Worm (Caenorhabditis elegans) whole organism, L1 larva: ENCODE data around the gene pud-3.

Experiments used
- C16A3.4 ChIP-seq: fragments of 150-350 bp; optimal IDR thresholded peaks from 2 replicates; lab custom pipeline; 2014; ENCODE audit warnings: missing biosample characterization, missing genetic modification characterization
- F16B12.6 ChIP-seq: fragments of 150-350 bp; optimal IDR thresholded peaks from 2 replicates; lab custom pipeline; 2014; ENCODE audit warnings: missing biosample characterization, missing genetic modification characterization
- Y116A8C.19 ChIP-seq: sonication (generic microtip); optimal IDR thresholded peaks from 2 replicates; lab custom pipeline; 2016; ENCODE audit warnings: missing compliant biosample characterization, missing genetic modification characterization, borderline replicate concordance
- alr-1 ChIP-seq: fragments of 200-800 bp; sonication (Bioruptor generic); optimal IDR thresholded peaks from 2 replicates; lab custom pipeline; 2018; ENCODE audit warnings: borderline replicate concordance, mild to moderate bottlenecking, missing genetic modification characterization, missing compliant biosample characterization
- ceh-63 ChIP-seq: fragments of 200-800 bp; sonication (Bioruptor generic); optimal IDR thresholded peaks from 2 replicates; lab custom pipeline; 2018; ENCODE audit warnings: mild to moderate bottlenecking, missing genetic modification characterization, missing compliant biosample characterization
- ceh-8 ChIP-seq: fragments of 200-800 bp; sonication (Bioruptor generic); optimal IDR thresholded peaks from 2 replicates; lab custom pipeline; 2018; ENCODE audit warnings: mild to moderate bottlenecking, missing genetic modification characterization, moderate library complexity, missing compliant biosample characterization
- ceh-82 ChIP-seq, 3 experiments: fragments of 150-350 bp in 1 of 3; sonication (generic microtip) in 2 of 3; optimal IDR thresholded peaks; 2 replicates each; lab custom pipeline; 2014 to 2017; ENCODE audit warnings: missing biosample characterization in 3 of 3, missing genetic modification characterization in 3 of 3
- ceh-90 ChIP-seq: sonication (generic microtip); optimal IDR thresholded peaks from 2 replicates; lab custom pipeline; 2016; ENCODE audit warnings: missing genetic modification characterization, missing compliant biosample characterization
- efl-1 ChIP-seq, 4 experiments: fragments of 150-350 bp; optimal IDR thresholded peaks in 3 of 4; peaks in 1 of 4; 1 replicate in 1 of 4; 2 replicates in 3 of 4; lab custom pipeline; 2014; ENCODE audit warnings: missing biosample characterization in 2 of 4, missing genetic modification characterization in 2 of 4, missing genetic modification reagents in 2 of 4
- efl-3 ChIP-seq: fragments of 200-800 bp; sonication (Bioruptor generic); optimal IDR thresholded peaks from 2 replicates; lab custom pipeline; 2018; ENCODE audit warnings: mild to moderate bottlenecking, missing genetic modification characterization, missing compliant biosample characterization
- egl-13 ChIP-seq: sonication (generic microtip); optimal IDR thresholded peaks from 2 replicates; lab custom pipeline; 2016; ENCODE audit warnings: missing genotype, missing genetic modification reagents, missing genetic modification characterization, missing compliant biosample characterization
- egl-27 ChIP-seq, 2 experiments: fragments of 150-350 bp in 1 of 2; sonication (generic microtip); optimal IDR thresholded peaks; 3 replicates each; lab custom pipeline; 2017 to 2018; ENCODE audit warnings: missing biosample characterization in 2 of 2, missing genetic modification characterization in 2 of 2, missing genetic modification reagents in 2 of 2
- elt-2 ChIP-seq: sonication (generic microtip); optimal IDR thresholded peaks from 2 replicates; lab custom pipeline; 2016; ENCODE audit warnings: missing genetic modification characterization, mild to moderate bottlenecking, inconsistent platforms, missing compliant biosample characterization, missing genetic modification reagents
- ets-5 ChIP-seq: fragments of 200-800 bp; sonication (Bioruptor generic); IDR thresholded peaks from 2 replicates; pipeline ENCODE4 v1.3.6; 2022; ENCODE audit warnings: missing genetic modification characterization, missing compliant biosample characterization
- fkh-10 ChIP-seq: sonication (generic microtip); optimal IDR thresholded peaks from 2 replicates; lab custom pipeline; 2017; ENCODE audit warnings: missing biosample characterization, missing genetic modification reagents, missing genetic modification characterization
- fos-1 ChIP-seq: fragments of 150-350 bp; optimal IDR thresholded peaks from 2 replicates; lab custom pipeline; 2014; ENCODE audit warnings: missing biosample characterization, missing genetic modification characterization
- grh-1 ChIP-seq: fragments of 200-800 bp; sonication (Bioruptor generic); IDR thresholded peaks from 2 replicates; pipeline ENCODE4 v1.3.6; 2022; ENCODE audit warnings: missing genetic modification reagents, missing genetic modification characterization, missing compliant biosample characterization
- hlh-17 ChIP-seq: fragments of 200-800 bp; sonication (Bioruptor generic); optimal IDR thresholded peaks from 2 replicates; lab custom pipeline; 2018; ENCODE audit warnings: missing genetic modification characterization, mild to moderate bottlenecking, missing compliant biosample characterization, moderate library complexity, borderline replicate concordance
- hlh-4 ChIP-seq: sonication (generic microtip); optimal IDR thresholded peaks from 2 replicates; lab custom pipeline; 2016; ENCODE audit warnings: mild to moderate bottlenecking, missing genetic modification characterization, missing compliant biosample characterization
- hpl-2 ChIP-seq: fragments of 150-350 bp; optimal IDR thresholded peaks from 2 replicates; lab custom pipeline; 2014; ENCODE audit warnings: missing biosample characterization, missing genetic modification reagents, missing genetic modification characterization
- irx-1 ChIP-seq: sonication (generic microtip); optimal IDR thresholded peaks from 2 replicates; lab custom pipeline; 2016; ENCODE audit warnings: missing genetic modification characterization, missing compliant biosample characterization
- isw-1 ChIP-seq: fragments of 200-800 bp; sonication (Bioruptor generic); IDR thresholded peaks from 2 replicates; pipeline ENCODE4 v1.3.6; 2022; ENCODE audit warnings: missing genetic modification characterization, missing compliant biosample characterization
- lin-13 ChIP-seq: fragments of 150-350 bp; optimal IDR thresholded peaks from 2 replicates; lab custom pipeline; 2014; ENCODE audit warnings: missing biosample characterization, missing genetic modification reagents, missing genetic modification characterization
- lin-14 ChIP-seq: fragments of 200-800 bp; sonication (Bioruptor generic); optimal IDR thresholded peaks from 2 replicates; lab custom pipeline; 2018; ENCODE audit warnings: mild to moderate bottlenecking, missing genetic modification characterization, moderate library complexity, missing compliant biosample characterization
- lin-15B ChIP-seq: fragments of 150-350 bp; sonication (generic microtip); optimal IDR thresholded peaks from 3 replicates; lab custom pipeline; 2014; ENCODE audit warnings: missing biosample characterization, missing genetic modification characterization
- lin-35 ChIP-seq, 2 experiments: fragments of 150-350 bp; optimal IDR thresholded peaks; 2 replicates each; lab custom pipeline; 2014; ENCODE audit warnings: missing biosample characterization in 2 of 2, missing genetic modification characterization in 2 of 2, missing genetic modification reagents in 2 of 2
- lin-39 ChIP-seq: fragments of 150-350 bp; optimal IDR thresholded peaks from 2 replicates; lab custom pipeline; 2014; ENCODE audit warnings: missing biosample characterization, missing genetic modification reagents, missing genetic modification characterization
- lir-3 ChIP-seq: sonication (generic microtip); optimal IDR thresholded peaks from 2 replicates; lab custom pipeline; 2016; ENCODE audit warnings: mild to moderate bottlenecking, missing genetic modification characterization, moderate library complexity, missing compliant biosample characterization; ENCODE audit not compliant: poor library complexity
- lsy-2 ChIP-seq, 2 experiments: fragments of 150-350 bp; optimal IDR thresholded peaks; 2 replicates each; lab custom pipeline; 2014; ENCODE audit warnings: missing biosample characterization in 2 of 2, missing genetic modification characterization in 2 of 2
- mef-2 ChIP-seq: fragments of 150-350 bp; optimal IDR thresholded peaks from 2 replicates; lab custom pipeline; 2014; ENCODE audit warnings: missing biosample characterization, missing genetic modification characterization
- mep-1 ChIP-seq: fragments of 150-350 bp; optimal IDR thresholded peaks from 2 replicates; lab custom pipeline; 2014; ENCODE audit warnings: missing biosample characterization, missing genetic modification characterization
- nhr-11 ChIP-seq: fragments of 150-350 bp; optimal IDR thresholded peaks from 2 replicates; lab custom pipeline; 2014; ENCODE audit warnings: missing biosample characterization, missing genetic modification characterization
- nhr-19 ChIP-seq: fragments of 200-800 bp; sonication (Bioruptor generic); conservative IDR thresholded peaks from 2 replicates; pipeline ENCODE4 v1.3.6; 2022; ENCODE audit warnings: missing genetic modification characterization, missing compliant biosample characterization
- nhr-237 ChIP-seq: fragments of 150-350 bp; optimal IDR thresholded peaks from 2 replicates; lab custom pipeline; 2014; ENCODE audit warnings: missing biosample characterization, missing genetic modification characterization
- nhr-47 ChIP-seq: sonication (generic microtip); optimal IDR thresholded peaks from 2 replicates; lab custom pipeline; 2016; ENCODE audit warnings: mild to moderate bottlenecking, missing genetic modification characterization, moderate library complexity, missing compliant biosample characterization
- nhr-71 ChIP-seq: sonication (generic microtip); optimal IDR thresholded peaks from 2 replicates; lab custom pipeline; 2016; ENCODE audit warnings: mild to moderate bottlenecking, missing genetic modification characterization, moderate library complexity, missing compliant biosample characterization
- nhr-76 ChIP-seq: sonication (generic microtip); optimal IDR thresholded peaks from 2 replicates; lab custom pipeline; 2017; ENCODE audit warnings: missing biosample characterization, missing genetic modification characterization
- nhr-77 ChIP-seq: fragments of 150-350 bp; optimal IDR thresholded peaks from 2 replicates; lab custom pipeline; 2014; ENCODE audit warnings: missing biosample characterization, missing genetic modification characterization
- nhr-85 ChIP-seq: sonication (generic microtip); peaks from one replicate; lab custom pipeline; 2016; ENCODE audit warnings: missing genetic modification characterization, inconsistent platforms, missing compliant biosample characterization
- nhr-90 ChIP-seq: sonication (generic microtip); optimal IDR thresholded peaks from 2 replicates; lab custom pipeline; 2016; ENCODE audit warnings: mild to moderate bottlenecking, missing genetic modification characterization, missing compliant biosample characterization; ENCODE audit not compliant: poor library complexity
- rnt-1 ChIP-seq: sonication (generic microtip); optimal IDR thresholded peaks from 2 replicates; lab custom pipeline; 2016; ENCODE audit warnings: mild to moderate bottlenecking, missing genetic modification characterization, moderate library complexity, missing compliant biosample characterization
- skn-1 ChIP-seq: fragments of 150-350 bp; optimal IDR thresholded peaks from 2 replicates; lab custom pipeline; 2014; ENCODE audit warnings: missing biosample characterization, missing genetic modification characterization
- snpc-4 ChIP-seq: fragments of 150-350 bp; optimal IDR thresholded peaks from 2 replicates; lab custom pipeline; 2014; ENCODE audit warnings: missing biosample characterization, missing genetic modification characterization
- snu-23 ChIP-seq: sonication (generic microtip); optimal IDR thresholded peaks from 2 replicates; lab custom pipeline; 2016; ENCODE audit warnings: missing genetic modification characterization, missing compliant biosample characterization
- sox-4 ChIP-seq: sonication (generic microtip); optimal IDR thresholded peaks from 2 replicates; lab custom pipeline; 2016; ENCODE audit warnings: missing genetic modification characterization, missing compliant biosample characterization
- sptf-1 ChIP-seq: fragments of 150-350 bp; optimal IDR thresholded peaks from 2 replicates; lab custom pipeline; 2014; ENCODE audit warnings: missing biosample characterization, missing genetic modification characterization
- tbx-2 ChIP-seq: sonication (generic microtip); optimal IDR thresholded peaks from 2 replicates; lab custom pipeline; 2016; ENCODE audit warnings: missing genetic modification characterization, missing compliant biosample characterization
- tlp-1 ChIP-seq: fragments of 150-350 bp; optimal IDR thresholded peaks from 2 replicates; lab custom pipeline; 2014; ENCODE audit warnings: missing biosample characterization, missing genetic modification characterization
- unc-62 ChIP-seq: fragments of 150-350 bp; optimal IDR thresholded peaks from 2 replicates; lab custom pipeline; 2014; ENCODE audit warnings: missing biosample characterization, missing genetic modification reagents, missing genetic modification characterization
- unc-86 ChIP-seq: sonication (generic microtip); optimal IDR thresholded peaks from 2 replicates; lab custom pipeline; 2016; ENCODE audit warnings: missing genetic modification characterization, missing compliant biosample characterization
- xbp-1 ChIP-seq: sonication (generic microtip); optimal IDR thresholded peaks from 2 replicates; lab custom pipeline; 2016; ENCODE audit warnings: missing genetic modification characterization, missing compliant biosample characterization
- zag-1 ChIP-seq: fragments of 150-350 bp; optimal IDR thresholded peaks from 2 replicates; lab custom pipeline; 2014; ENCODE audit warnings: missing biosample characterization, missing genetic modification characterization
- ztf-11 ChIP-seq, 2 experiments: sonication (generic microtip); optimal IDR thresholded peaks; 2 replicates each; lab custom pipeline; 2016 to 2017; ENCODE audit warnings: missing genetic modification characterization in 2 of 2, missing biosample characterization in 1 of 2, missing compliant biosample characterization in 1 of 2

pud-3 gene

DNA sequence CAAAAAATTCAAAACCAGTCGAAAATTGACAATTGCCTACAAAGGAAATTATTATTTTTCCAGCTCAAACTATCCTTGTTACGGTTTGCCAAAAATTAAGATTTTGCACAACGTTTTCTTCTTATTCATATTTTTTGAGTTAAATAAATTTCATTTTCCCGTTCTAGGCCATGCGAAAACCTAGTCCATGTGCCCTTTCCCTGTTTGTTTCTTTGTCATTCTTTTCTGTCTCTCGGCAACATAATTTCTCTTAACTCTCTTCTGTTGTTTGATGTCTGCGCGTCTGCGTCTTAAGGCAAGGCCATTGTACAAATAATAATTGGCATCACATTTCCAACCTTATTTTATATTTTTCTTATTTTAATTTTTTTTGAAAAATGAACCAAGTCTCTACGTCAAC lies 43.5 kb downstream of the pud-3 start, which contains the start of gene nhr-228:
Gene nhr-228, plus strand, starts transcription at position 261 of the 400 bp plus-strand sequence.
- TF ChIP-seq mef-2 (tag; lab: Kevin White, UChicago) = no peak
- TF ChIP-seq unc-62 (GFP tag; lab: Kevin White, UChicago) = no peak
- TF ChIP-seq fkh-10 (GFP tag; lab: Kevin White, UChicago) = no peak
- no peak for TF ChIP-seq ztf-11 (tag; optimal IDR thresholded peaks at IDR 0.05; lab: Kevin White, UChicago)
- TF ChIP-seq elt-2 (tag; lab: Kevin White, UChicago) = no peak
- TF ChIP-seq mep-1 = peak; percentile 64
- TF ChIP-seq unc-86 (tag; lab: Kevin White, UChicago) = no peak
- TF ChIP-seq efl-1 (optimal IDR thresholded peaks at IDR 0.05; lab: Kevin White, UChicago) = peak; percentile 60 to 63
- TF ChIP-seq efl-1 (GFP tag; optimal IDR thresholded peaks at IDR 0.05 in 1 of 2; lab: Kevin White, UChicago) = peak; percentile 20 to 88
- no peak for TF ChIP-seq Y116A8C.19 (tag; lab: Kevin White, UChicago)
- TF ChIP-seq C16A3.4 (tag; lab: Kevin White, UChicago) = peak; percentile 45
- peak; percentile 62 for TF ChIP-seq snu-23 (GFP tag; lab: Kevin White, UChicago)
- TF ChIP-seq tbx-2 = peak; percentile 30
- TF ChIP-seq lin-39 = no peak
- no peak for TF ChIP-seq hlh-4 (tag; lab: Kevin White, UChicago)
- no peak for TF ChIP-seq nhr-85 (tag; lab: Kevin White, UChicago)
- TF ChIP-seq egl-27 (tag; optimal IDR thresholded peaks at IDR 0.05; lab: Kevin White, UChicago) = no peak
- TF ChIP-seq efl-3 = no peak
- TF ChIP-seq ceh-82 (tag; optimal IDR thresholded peaks at IDR 0.05; lab: Kevin White, UChicago) = peak in 1 of 3 experiments; percentile 50
- TF ChIP-seq lsy-2 (tag; optimal IDR thresholded peaks at IDR 0.05; lab: Kevin White, UChicago) = peak; percentile 29 to 73
- TF ChIP-seq F16B12.6 (tag; lab: Kevin White, UChicago) = no peak
- TF ChIP-seq hlh-17 (GFP tag; lab: Kevin White, UChicago) = no peak
- peak; percentile 10 for TF ChIP-seq nhr-90 (tag; lab: Kevin White, UChicago)
- no peak for TF ChIP-seq snpc-4 (tag; lab: Kevin White, UChicago)
- TF ChIP-seq tlp-1 (tag; lab: Kevin White, UChicago) = no peak
- TF ChIP-seq lir-3 (tag; lab: Kevin White, UChicago) = no peak
- TF ChIP-seq zag-1 (tag; lab: Kevin White, UChicago) = no peak
- TF ChIP-seq lin-13 (GFP tag; lab: Kevin White, UChicago) = no peak
- no peak for TF ChIP-seq nhr-76 (tag; lab: Kevin White, UChicago)
- no peak for TF ChIP-seq lin-15B (tag; lab: Kevin White, UChicago)
- no peak for TF ChIP-seq nhr-237 (tag; lab: Kevin White, UChicago)
- TF ChIP-seq isw-1 = no peak
- no peak for TF ChIP-seq alr-1 (tag; lab: Kevin White, UChicago)
- TF ChIP-seq grh-1 = no peak
- peak; percentile 30 for TF ChIP-seq irx-1 (tag; lab: Kevin White, UChicago)
- TF ChIP-seq sox-4 (tag; lab: Kevin White, UChicago) = no peak
- TF ChIP-seq nhr-47 (tag; lab: Kevin White, UChicago) = peak; percentile 43
- peak; percentile 46 for TF ChIP-seq rnt-1 (tag; lab: Kevin White, UChicago)
- peak; percentile 63 for TF ChIP-seq nhr-71 (tag; lab: Kevin White, UChicago)
- TF ChIP-seq lin-35 (GFP tag; optimal IDR thresholded peaks at IDR 0.05; lab: Kevin White, UChicago) = peak; percentile 38 to 56
- no peak for TF ChIP-seq hpl-2 (GFP tag; lab: Kevin White, UChicago)
- TF ChIP-seq ceh-63 (GFP tag; lab: Kevin White, UChicago) = no peak
- TF ChIP-seq egl-13 (tag; lab: Kevin White, UChicago) = no peak
- no peak for TF ChIP-seq ceh-8 (GFP tag; lab: Kevin White, UChicago)
- peak; percentile 89 for TF ChIP-seq skn-1 (tag; lab: Kevin White, UChicago)
- peak; percentile 96 for TF ChIP-seq lin-14 (GFP tag; lab: Kevin White, UChicago)
- TF ChIP-seq xbp-1 (tag; lab: Kevin White, UChicago) = peak; percentile 1
- no peak for TF ChIP-seq nhr-19
- no peak for TF ChIP-seq ceh-90 (tag; lab: Kevin White, UChicago)
- TF ChIP-seq nhr-11 (tag; lab: Kevin White, UChicago) = no peak
- TF ChIP-seq ets-5 (GFP tag; lab: Robert Waterston, UW) = no peak
- TF ChIP-seq nhr-77 (tag; lab: Kevin White, UChicago) = no peak
- TF ChIP-seq fos-1 (tag; lab: Kevin White, UChicago) = no peak
- TF ChIP-seq sptf-1 = no peak
